Worm (Caenorhabditis elegans): ENCODE results near the gene F12A10.6.

ce11 chrII:5451278-5451677, 43.0 kb downstream of the F12A10.6 start:
- TF ChIP-seq flt-1 (GFP tag; IDR thresholded peaks at IDR 0.05) (no peak), klf-2 (GFP tag; conservative IDR thresholded peaks at IDR 0.05) (no peak), cog-1 (tag; optimal IDR thresholded peaks at IDR 0.05) (no peak)
